Worm (Caenorhabditis elegans) whole organism, early embryonic: Measurements from ENCODE around the gene txt-17.
"Not testable (repeated sequence)": the region's sequence is repeated elsewhere in the genome, so short reads cannot be mapped to it uniquely, and the experiment has no call there.

Source experiments
- B0310.2 ChIP-seq: sonication (generic microtip); optimal IDR thresholded peaks from 2 replicates; lab custom pipeline; 2016; ENCODE audit warnings: mild to moderate bottlenecking, missing genetic modification characterization, missing compliant biosample characterization
- F13C5.2 ChIP-seq: sonication (generic microtip); optimal IDR thresholded peaks from 2 replicates; lab custom pipeline; 2017; ENCODE audit warnings: mild to moderate bottlenecking, missing genetic modification characterization, inconsistent platforms, missing compliant biosample characterization
- aly-1 ChIP-seq: sonication (generic microtip); optimal IDR thresholded peaks from 2 replicates; lab custom pipeline; 2016; ENCODE audit warnings: missing genetic modification characterization, missing compliant biosample characterization
- ama-1 ChIP-seq: fragments of 150-350 bp; optimal IDR thresholded peaks from 2 replicates; lab custom pipeline; 2014
- ceh-13 ChIP-seq: fragments of 200-800 bp; sonication (Bioruptor generic); optimal IDR thresholded peaks from 2 replicates; lab custom pipeline; 2018; ENCODE audit warnings: mild to moderate bottlenecking, missing genetic modification characterization, missing compliant biosample characterization
- ceh-36 ChIP-seq: sonication (generic microtip); optimal IDR thresholded peaks from 2 replicates; lab custom pipeline; 2016; ENCODE audit warnings: missing genetic modification characterization, inconsistent platforms, missing compliant biosample characterization
- ets-7 ChIP-seq: sonication (generic microtip); optimal IDR thresholded peaks from 2 replicates; lab custom pipeline; 2016; ENCODE audit warnings: missing genotype, missing genetic modification characterization, missing compliant biosample characterization
- flt-1 ChIP-seq: fragments of 200-800 bp; sonication (Bioruptor generic); IDR thresholded peaks from 2 replicates; pipeline ENCODE4 v1.3.6; 2022; ENCODE audit warnings: missing genetic modification characterization, missing compliant biosample characterization
- hmbx-1 ChIP-seq: sonication (generic microtip); optimal IDR thresholded peaks from 2 replicates; lab custom pipeline; 2016; ENCODE audit warnings: mild to moderate bottlenecking, missing genetic modification characterization, missing compliant biosample characterization
- hmg-4 ChIP-seq: fragments of 200-800 bp; sonication (Bioruptor generic); optimal IDR thresholded peaks from 2 replicates; lab custom pipeline; 2018; ENCODE audit warnings: mild to moderate bottlenecking, missing genetic modification characterization, missing compliant biosample characterization
- hnd-1 ChIP-seq: sonication (generic microtip); optimal IDR thresholded peaks from 2 replicates; lab custom pipeline; 2016; ENCODE audit warnings: missing genetic modification characterization, missing compliant biosample characterization
- pes-1 ChIP-seq: fragments of 200-800 bp; sonication (Bioruptor generic); IDR thresholded peaks from 2 replicates; pipeline ENCODE4 v1.3.6; 2022; ENCODE audit warnings: missing genetic modification reagents, missing genetic modification characterization, missing compliant biosample characterization
- scrt-1 ChIP-seq: fragments of 200-800 bp; sonication (Bioruptor generic); IDR thresholded peaks from 2 replicates; pipeline ENCODE4 v1.3.6; 2022; ENCODE audit warnings: missing genetic modification characterization, missing compliant biosample characterization
- sea-1 ChIP-seq: fragments of 200-800 bp; sonication (Bioruptor generic); conservative IDR thresholded peaks from 2 replicates; pipeline ENCODE4 v1.3.6; 2022; ENCODE audit warnings: missing genetic modification characterization, missing compliant biosample characterization
- tbx-11 ChIP-seq: fragments of 200-800 bp; sonication (Bioruptor generic); IDR thresholded peaks from 2 replicates; pipeline ENCODE4 v1.3.6; 2022; ENCODE audit warnings: missing genetic modification characterization, missing compliant biosample characterization
- tbx-37 ChIP-seq: fragments of 200-800 bp; sonication (Bioruptor generic); conservative IDR thresholded peaks from 2 replicates; pipeline ENCODE4 v1.3.6; 2022; ENCODE audit warnings: missing genetic modification reagents, missing genetic modification characterization, missing compliant biosample characterization
- tra-4 ChIP-seq: sonication (generic microtip); optimal IDR thresholded peaks from 2 replicates; lab custom pipeline; 2017; ENCODE audit warnings: missing genetic modification characterization, missing compliant biosample characterization

The txt-17 gene

ce11 chrV:7075646-7076045 is 22.6 kb upstream of the txt-17 start, which contains the start of gene npa-1:
Gene npa-1, plus strand, starts transcription at chrV:7075787.
- no peak for TF ChIP-seq tbx-37 (GFP tag; lab: Robert Waterston, UW)
- no peak for TF ChIP-seq hnd-1 (tag; lab: Kevin White, UChicago)
- TF ChIP-seq scrt-1 (GFP tag; lab: Robert Waterston, UW): no peak
- TF ChIP-seq ets-7 (tag; lab: Kevin White, UChicago): no peak
- TF ChIP-seq sea-1: no peak
- TF ChIP-seq pes-1 (GFP tag; lab: Robert Waterston, UW): no peak
- TF ChIP-seq tbx-11 (GFP tag; lab: Robert Waterston, UW): no peak
- no peak for TF ChIP-seq flt-1 (GFP tag; lab: Robert Waterston, UW)
- no peak for TF ChIP-seq B0310.2
- TF ChIP-seq ceh-36 (tag; lab: Kevin White, UChicago): no peak
- no peak for TF ChIP-seq tra-4 (tag; lab: Kevin White, UChicago)
- TF ChIP-seq ama-1 (lab: Kevin White, UChicago): no peak
- TF ChIP-seq aly-1 (tag; lab: Kevin White, UChicago): no peak
- TF ChIP-seq ceh-13 (GFP tag; lab: Kevin White, UChicago): no peak
- TF ChIP-seq hmbx-1 (tag; lab: Kevin White, UChicago): no peak
- no peak for TF ChIP-seq hmg-4 (GFP tag; lab: Kevin White, UChicago)

ce11 chrV:7072309-7072708 is 19.3 kb upstream of the txt-17 start, which contains the start of gene F27B10.1:
Gene F27B10.1, plus strand, starts transcription at chrV:7072609.
- no peak for TF ChIP-seq scrt-1 (GFP tag; lab: Robert Waterston, UW)
- TF ChIP-seq hmbx-1 (tag; lab: Kevin White, UChicago): no peak
- no peak for TF ChIP-seq hmg-4 (GFP tag; lab: Kevin White, UChicago)
- no peak for TF ChIP-seq tra-4 (tag; lab: Kevin White, UChicago)
- no peak for TF ChIP-seq ceh-36 (tag; lab: Kevin White, UChicago)
- TF ChIP-seq ama-1 (lab: Kevin White, UChicago): no peak
- TF ChIP-seq ceh-13 (GFP tag; lab: Kevin White, UChicago): no peak
- TF ChIP-seq flt-1 (GFP tag; lab: Robert Waterston, UW): no peak
- no peak for TF ChIP-seq hnd-1 (tag; lab: Kevin White, UChicago)
- no peak for TF ChIP-seq tbx-37 (GFP tag; lab: Robert Waterston, UW)
- no peak for TF ChIP-seq ets-7 (tag; lab: Kevin White, UChicago)
- TF ChIP-seq B0310.2: no peak
- TF ChIP-seq aly-1 (tag; lab: Kevin White, UChicago): no peak
- TF ChIP-seq pes-1 (GFP tag; lab: Robert Waterston, UW): no peak
- TF ChIP-seq F13C5.2: no peak
- no peak for TF ChIP-seq sea-1
- TF ChIP-seq tbx-11 (GFP tag; lab: Robert Waterston, UW): no peak

DNA sequence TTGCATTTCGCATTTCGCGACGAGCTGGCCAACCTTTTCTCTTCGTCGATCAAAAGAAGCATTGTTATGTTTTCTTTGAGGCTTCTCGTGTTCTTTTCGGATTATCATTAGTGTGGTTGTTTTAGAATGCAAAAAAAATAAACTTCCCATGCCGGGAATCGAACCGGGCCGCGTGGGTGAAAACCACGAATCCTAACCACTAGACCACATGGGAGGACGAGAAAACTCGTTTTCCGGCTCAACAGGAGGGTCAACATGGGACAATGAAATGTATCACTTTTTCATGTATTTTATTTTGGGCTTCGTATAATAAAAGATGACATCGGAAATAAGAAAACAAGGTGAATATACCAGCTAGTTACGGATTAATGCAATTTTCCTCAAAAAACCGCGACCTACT is 16.6 kb upstream of the txt-17 start:
- TF ChIP-seq ceh-36 (tag; lab: Kevin White, UChicago) (no peak), hnd-1 (tag; lab: Kevin White, UChicago) (no peak), tbx-37 (GFP tag; lab: Robert Waterston, UW) (no peak), ceh-13 (GFP tag; lab: Kevin White, UChicago) (no peak), tbx-11 (GFP tag; lab: Robert Waterston, UW) (no peak), ama-1 (lab: Kevin White, UChicago) (no peak), hmbx-1 (tag; lab: Kevin White, UChicago) (no peak), tra-4 (tag; lab: Kevin White, UChicago) (no peak), F13C5.2 (no peak)

DNA sequence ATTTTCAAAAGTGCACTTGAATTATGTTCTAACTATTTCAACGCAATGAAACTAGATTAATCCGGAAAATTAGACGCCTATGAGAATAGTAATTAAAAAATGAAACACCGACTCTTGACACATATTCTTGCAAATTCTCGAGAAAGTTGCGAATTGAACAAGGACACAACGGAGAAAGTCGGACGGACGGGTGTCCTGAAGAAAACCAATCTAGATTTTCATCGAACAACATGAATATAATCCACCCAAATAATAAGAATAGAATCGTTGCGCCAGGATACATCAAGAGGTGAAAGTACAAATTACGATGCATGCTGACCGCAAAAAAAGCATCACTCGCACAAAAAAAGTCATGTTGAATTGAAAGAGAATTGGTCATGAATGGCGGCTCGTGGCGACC is 15.9 kb upstream of the txt-17 start:
- no peak for TF ChIP-seq scrt-1 (GFP tag; lab: Robert Waterston, UW)
- no peak for TF ChIP-seq pes-1 (GFP tag; lab: Robert Waterston, UW)
- TF ChIP-seq hmbx-1 (tag; lab: Kevin White, UChicago): no peak
- TF ChIP-seq tra-4 (tag; lab: Kevin White, UChicago): no peak
- no peak for TF ChIP-seq flt-1 (GFP tag; lab: Robert Waterston, UW)
- TF ChIP-seq hmg-4 (GFP tag; lab: Kevin White, UChicago): no peak
- TF ChIP-seq hnd-1 (tag; lab: Kevin White, UChicago): no peak
- no peak for TF ChIP-seq tbx-37 (GFP tag; lab: Robert Waterston, UW)
- no peak for TF ChIP-seq ama-1 (lab: Kevin White, UChicago)
- no peak for TF ChIP-seq B0310.2
- TF ChIP-seq tbx-11 (GFP tag; lab: Robert Waterston, UW): no peak
- TF ChIP-seq ceh-36 (tag; lab: Kevin White, UChicago): no peak
- TF ChIP-seq sea-1: no peak
- TF ChIP-seq F13C5.2: no peak
- TF ChIP-seq ceh-13 (GFP tag; lab: Kevin White, UChicago): no peak
- TF ChIP-seq ets-7 (tag; lab: Kevin White, UChicago): no peak
- no peak for TF ChIP-seq aly-1 (tag; lab: Kevin White, UChicago)

- TF ChIP-seq ama-1 (lab: Kevin White, UChicago) (no peak), hnd-1 (tag; lab: Kevin White, UChicago) (no peak), tbx-11 (GFP tag; lab: Robert Waterston, UW) (no peak), hmg-4 (GFP tag; lab: Kevin White, UChicago) (no peak), flt-1 (GFP tag; lab: Robert Waterston, UW) (no peak)
These were observed 12.2 kb upstream of the txt-17 start, which contains the start of gene Y57E12AR.1 for ce11 chrV:7065226-7065625. Gene Y57E12AR.1, minus strand, starts transcription at chrV:7065326.

DNA sequence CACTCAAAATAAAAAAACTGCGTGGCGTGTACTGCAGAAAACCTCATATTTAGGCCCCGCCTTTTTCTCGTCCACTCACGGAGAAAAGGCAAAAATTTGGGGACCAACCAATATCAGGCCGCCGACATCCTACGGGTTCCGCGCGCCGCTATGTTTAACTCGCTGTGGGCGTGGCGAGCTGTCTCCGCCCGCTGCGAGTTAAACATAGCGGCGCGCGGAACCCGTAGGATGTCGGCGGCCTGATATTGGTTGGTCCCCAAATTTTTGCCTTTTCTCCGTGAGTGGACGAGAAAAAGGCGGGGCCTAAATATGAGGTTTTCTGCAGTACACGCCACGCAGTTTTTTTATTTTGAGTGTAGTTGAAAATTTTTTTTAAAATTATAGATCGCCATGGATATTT is 9.8 kb upstream of the txt-17 start, which contains the start of gene tmem-258:
Gene tmem-258, plus strand, starts transcription at position 385 of the 400 bp plus-strand sequence.
- TF ChIP-seq aly-1 (tag; lab: Kevin White, UChicago); flt-1 (GFP tag; lab: Robert Waterston, UW); F13C5.2: not testable (repeated sequence)

ce11 chrV:7060396-7060795 is 7.4 kb upstream of the txt-17 start, which contains the start of the genes Y57E12AL.6 and Y57E12AL.1:
Gene Y57E12AL.6, minus strand, starts transcription at chrV:7060470.
Gene Y57E12AL.1, plus strand, starts transcription at chrV:7060530.
- TF ChIP-seq tra-4 (tag; lab: Kevin White, UChicago) (no peak), tbx-37 (GFP tag; lab: Robert Waterston, UW) (0 out of 2 replicates have a peak, but pooled peaks have one; percentile 39), ceh-13 (GFP tag; lab: Kevin White, UChicago) (peak; percentile 13), hmg-4 (GFP tag; lab: Kevin White, UChicago) (peak; percentile 21), B0310.2 (no peak), ama-1 (lab: Kevin White, UChicago) (no peak), tbx-11 (GFP tag; lab: Robert Waterston, UW) (peak; percentile 66; the same call in 1 of the 2 replicates), ceh-36 (tag; lab: Kevin White, UChicago) (peak; percentile 53), flt-1 (GFP tag; lab: Robert Waterston, UW) (peak; percentile 53; the same call in 1 of the 2 replicates), hnd-1 (tag; lab: Kevin White, UChicago) (peak; percentile 22), aly-1 (tag; lab: Kevin White, UChicago) (peak; percentile 51), F13C5.2 (peak; percentile 70), sea-1 (no peak), ets-7 (tag; lab: Kevin White, UChicago) (no peak), hmbx-1 (tag; lab: Kevin White, UChicago) (no peak), pes-1 (GFP tag; lab: Robert Waterston, UW) (peak; percentile 75), scrt-1 (GFP tag; lab: Robert Waterston, UW) (0 out of 2 replicates have a peak, but pooled peaks have one; percentile 48)
